Worm (Caenorhabditis elegans): Measurements from ENCODE around the gene pqn-83.

pqn-83 gene

ce11 chrIII:13067884-13068767 is 31.1 kb downstream of the pqn-83 start:
- TF ChIP-seq nhr-12 (tag; optimal IDR thresholded peaks at IDR 0.05) (no peak), lin-32 (GFP tag; optimal IDR thresholded peaks at IDR 0.05) (no peak), flh-1 (GFP tag; optimal IDR thresholded peaks at IDR 0.05) (peak; percentile 12), nhr-28 (tag; optimal IDR thresholded peaks at IDR 0.05) (no peak), unc-120 (tag; optimal IDR thresholded peaks at IDR 0.05; ENCODE audit: poor library complexity, severe bottlenecking) (peak; percentile 96), sem-2 (GFP tag; optimal IDR thresholded peaks at IDR 0.05) (peak; percentile 39), drap-1 (GFP tag; optimal IDR thresholded peaks at IDR 0.05) (peak; percentile 80), mab-5 (tag; optimal IDR thresholded peaks at IDR 0.05) (no peak), snpc-4 (tag; optimal IDR thresholded peaks at IDR 0.05) (no peak), M03D4.4 (tag; optimal IDR thresholded peaks at IDR 0.05) (peak; percentile 57), lin-13 (tag; optimal IDR thresholded peaks at IDR 0.05) (no peak), ham-2 (GFP tag; optimal IDR thresholded peaks at IDR 0.05) (peak; percentile 98), unc-62 (GFP tag; optimal IDR thresholded peaks at IDR 0.05) (peak; percentile 61), nhr-76 (tag; optimal IDR thresholded peaks at IDR 0.05) (peak; percentile 45), ces-1 (GFP tag; optimal IDR thresholded peaks at IDR 0.05) (peak; percentile 65), mls-2 (tag; optimal IDR thresholded peaks at IDR 0.05) (peak; percentile 91), unc-39 (tag; optimal IDR thresholded peaks at IDR 0.05) (no peak), ceh-39 (tag; optimal IDR thresholded peaks at IDR 0.05) (no peak), nhr-237 (tag; optimal IDR thresholded peaks at IDR 0.05) (peak; percentile 4), ztf-11 (tag; optimal IDR thresholded peaks at IDR 0.05) (peak; percentile 85), zip-8 (tag; optimal IDR thresholded peaks at IDR 0.05) (no peak), elt-1 (tag; optimal IDR thresholded peaks at IDR 0.05; ENCODE audit: borderline replicate concordance, insufficient read depth) (no peak), cnd-1 (tag; optimal IDR thresholded peaks at IDR 0.05) (peak; percentile 64), pha-4 (tag; optimal IDR thresholded peaks at IDR 0.05) (no peak), ceh-83 (GFP tag; optimal IDR thresholded peaks at IDR 0.05) (no peak), elt-3 (tag; optimal IDR thresholded peaks at IDR 0.05) (no peak), nhr-2 (tag; optimal IDR thresholded peaks at IDR 0.05) (peak; percentile 26), blmp-1 (tag; optimal IDR thresholded peaks at IDR 0.05) (peak; percentile 17), bed-3 (GFP tag; optimal IDR thresholded peaks at IDR 0.05) (peak; percentile 45), tbx-8 (GFP tag; optimal IDR thresholded peaks at IDR 0.05) (no peak), lsy-2 (tag; optimal IDR thresholded peaks at IDR 0.05) (peak; percentile 67), hlh-1 (tag; optimal IDR thresholded peaks at IDR 0.05) (peak; percentile 39), sptf-1 (tag; optimal IDR thresholded peaks at IDR 0.05) (peak; percentile 82), ceh-43 (GFP tag; optimal IDR thresholded peaks at IDR 0.05) (peak; percentile 12), mep-1 (tag; optimal IDR thresholded peaks at IDR 0.05) (peak; percentile 73)

- TF ChIP-seq unc-62 (GFP tag; optimal IDR thresholded peaks at IDR 0.05) (no peak), hlh-1 (tag; optimal IDR thresholded peaks at IDR 0.05) (no peak), flh-1 (GFP tag; optimal IDR thresholded peaks at IDR 0.05) (no peak), lin-13 (tag; optimal IDR thresholded peaks at IDR 0.05) (no peak), drap-1 (GFP tag; optimal IDR thresholded peaks at IDR 0.05) (no peak), mep-1 (tag; optimal IDR thresholded peaks at IDR 0.05) (no peak), ham-2 (GFP tag; optimal IDR thresholded peaks at IDR 0.05) (no peak), mab-5 (tag; optimal IDR thresholded peaks at IDR 0.05) (no peak), ceh-39 (tag; optimal IDR thresholded peaks at IDR 0.05) (no peak), sem-2 (GFP tag; optimal IDR thresholded peaks at IDR 0.05) (no peak), ceh-43 (GFP tag; optimal IDR thresholded peaks at IDR 0.05) (no peak), ces-1 (GFP tag; optimal IDR thresholded peaks at IDR 0.05) (no peak), pha-4 (tag; optimal IDR thresholded peaks at IDR 0.05) (no peak), mls-2 (tag; optimal IDR thresholded peaks at IDR 0.05) (no peak), elt-1 (tag; optimal IDR thresholded peaks at IDR 0.05; ENCODE audit: borderline replicate concordance, insufficient read depth) (no peak), ceh-83 (GFP tag; optimal IDR thresholded peaks at IDR 0.05) (no peak), zip-8 (tag; optimal IDR thresholded peaks at IDR 0.05) (no peak), blmp-1 (tag; optimal IDR thresholded peaks at IDR 0.05) (no peak), nhr-76 (tag; optimal IDR thresholded peaks at IDR 0.05) (no peak), ztf-11 (tag; optimal IDR thresholded peaks at IDR 0.05) (no peak)
These were observed 32.4 kb downstream of the pqn-83 start for ce11 chrIII:13066828-13067227.

- TF ChIP-seq unc-120 (tag; optimal IDR thresholded peaks at IDR 0.05; ENCODE audit: poor library complexity, severe bottlenecking): no peak
- TF ChIP-seq bed-3 (GFP tag; optimal IDR thresholded peaks at IDR 0.05): no peak
- no peak for TF ChIP-seq lsy-2 (tag; optimal IDR thresholded peaks at IDR 0.05)
- no peak for TF ChIP-seq flh-1 (GFP tag; optimal IDR thresholded peaks at IDR 0.05)
- no peak for TF ChIP-seq nhr-237 (tag; optimal IDR thresholded peaks at IDR 0.05)
- TF ChIP-seq nhr-76 (tag; optimal IDR thresholded peaks at IDR 0.05): no peak
- no peak for TF ChIP-seq ces-1 (GFP tag; optimal IDR thresholded peaks at IDR 0.05)
- TF ChIP-seq ztf-11 (tag; optimal IDR thresholded peaks at IDR 0.05): no peak
- peak; percentile 43 for TF ChIP-seq lin-32 (GFP tag; optimal IDR thresholded peaks at IDR 0.05)
- TF ChIP-seq snpc-4 (tag; optimal IDR thresholded peaks at IDR 0.05): no peak
- peak; percentile 37 for TF ChIP-seq zip-8 (tag; optimal IDR thresholded peaks at IDR 0.05)
- TF ChIP-seq ceh-83 (GFP tag; optimal IDR thresholded peaks at IDR 0.05): no peak
- no peak for TF ChIP-seq ham-2 (GFP tag; optimal IDR thresholded peaks at IDR 0.05)
- TF ChIP-seq ceh-43 (GFP tag; optimal IDR thresholded peaks at IDR 0.05): no peak
- TF ChIP-seq ceh-39 (tag; optimal IDR thresholded peaks at IDR 0.05): no peak
- TF ChIP-seq sptf-1 (tag; optimal IDR thresholded peaks at IDR 0.05): peak; percentile 14
- TF ChIP-seq nhr-12 (tag; optimal IDR thresholded peaks at IDR 0.05): no peak
- TF ChIP-seq blmp-1 (tag; optimal IDR thresholded peaks at IDR 0.05): no peak
- no peak for TF ChIP-seq elt-1 (tag; optimal IDR thresholded peaks at IDR 0.05; ENCODE audit: borderline replicate concordance, insufficient read depth)
- no peak for TF ChIP-seq sem-2 (GFP tag; optimal IDR thresholded peaks at IDR 0.05)
- no peak for TF ChIP-seq elt-3 (tag; optimal IDR thresholded peaks at IDR 0.05)
- TF ChIP-seq hlh-1 (tag; optimal IDR thresholded peaks at IDR 0.05): peak; percentile 21
- TF ChIP-seq pha-4 (tag; optimal IDR thresholded peaks at IDR 0.05): no peak
- TF ChIP-seq mep-1 (tag; optimal IDR thresholded peaks at IDR 0.05): no peak
- no peak for TF ChIP-seq mab-5 (tag; optimal IDR thresholded peaks at IDR 0.05)
- peak; percentile 73 for TF ChIP-seq cnd-1 (tag; optimal IDR thresholded peaks at IDR 0.05)
- peak; percentile 79 for TF ChIP-seq nhr-2 (tag; optimal IDR thresholded peaks at IDR 0.05)
- no peak for TF ChIP-seq unc-62 (GFP tag; optimal IDR thresholded peaks at IDR 0.05)
- TF ChIP-seq tbx-8 (GFP tag; optimal IDR thresholded peaks at IDR 0.05): no peak
- TF ChIP-seq unc-39 (tag; optimal IDR thresholded peaks at IDR 0.05): no peak
- no peak for TF ChIP-seq nhr-28 (tag; optimal IDR thresholded peaks at IDR 0.05)
- peak; percentile 14 for TF ChIP-seq drap-1 (GFP tag; optimal IDR thresholded peaks at IDR 0.05)
- TF ChIP-seq M03D4.4 (tag; optimal IDR thresholded peaks at IDR 0.05): peak; percentile 23
- TF ChIP-seq lin-13 (tag; optimal IDR thresholded peaks at IDR 0.05): peak; percentile 3
- peak; percentile 71 for TF ChIP-seq mls-2 (tag; optimal IDR thresholded peaks at IDR 0.05)
These were observed 33.6 kb downstream of the pqn-83 start for ce11 chrIII:13065694-13066093.
